Worm (Caenorhabditis elegans): ENCODE data around the gene col-161.

The col-161 gene

ce11 chrV:13274615-13275014 lies 43.2 kb downstream of the col-161 start:
- TF ChIP-seq fos-1 (tag; optimal IDR thresholded peaks at IDR 0.05) (peak; percentile 80), dmd-4 (tag; optimal IDR thresholded peaks at IDR 0.05) (no peak)

DNA sequence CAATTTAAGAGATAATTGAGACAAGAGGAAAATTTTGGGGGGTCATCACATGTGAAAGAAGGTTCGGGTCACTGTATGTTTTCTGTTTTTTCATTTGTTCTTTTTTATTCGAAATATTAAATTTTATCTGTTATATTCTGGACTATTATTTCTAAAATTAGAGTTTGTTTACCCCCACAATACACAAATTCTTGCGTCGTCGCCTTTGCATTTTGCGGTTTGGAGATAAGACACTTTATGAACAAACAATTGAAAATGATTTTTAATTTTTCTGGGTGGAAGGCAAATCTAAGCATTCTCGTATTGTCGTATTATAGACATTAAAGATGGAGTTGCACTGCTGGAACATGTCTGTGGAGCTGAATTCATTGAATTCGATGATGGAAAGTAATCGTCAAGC lies 44.5 kb downstream of the col-161 start:
- TF ChIP-seq fos-1 (tag; optimal IDR thresholded peaks at IDR 0.05) = peak; percentile 44
- TF ChIP-seq nhr-6 (tag; optimal IDR thresholded peaks at IDR 0.05) = no peak

- TF ChIP-seq elt-3 (tag; optimal IDR thresholded peaks at IDR 0.05) = no peak
- no peak for TF ChIP-seq zag-1 (tag; optimal IDR thresholded peaks at IDR 0.05)
- no peak for TF ChIP-seq egl-27 (tag; optimal IDR thresholded peaks at IDR 0.05)
These were observed 45.5 kb downstream of the col-161 start for ce11 chrV:13272275-13272674.

DNA sequence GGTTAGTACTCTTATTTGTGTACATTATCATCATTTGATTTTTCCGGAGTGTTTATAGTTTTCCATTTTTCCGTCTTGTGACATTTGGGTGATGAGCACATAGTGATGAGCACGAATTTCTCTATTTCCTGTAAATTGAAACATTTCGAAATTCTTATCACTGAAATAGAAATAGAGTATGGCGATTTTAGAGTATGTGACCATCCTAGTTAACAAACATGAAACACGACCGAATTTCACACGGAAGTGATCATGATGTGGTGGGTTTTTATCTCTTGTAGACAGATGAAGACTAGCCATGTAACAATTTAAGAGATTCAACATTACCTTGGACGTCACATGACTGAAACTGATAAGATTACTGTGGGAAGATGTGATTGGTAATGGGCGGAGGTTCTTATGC lies 48.6 kb downstream of the col-161 start:
- TF ChIP-seq F13H6.1 (tag; optimal IDR thresholded peaks at IDR 0.05) (peak; percentile 72), ztf-4 (tag; optimal IDR thresholded peaks at IDR 0.05) (no peak), nhr-12 (tag; optimal IDR thresholded peaks at IDR 0.05) (no peak), skn-1 (tag; optimal IDR thresholded peaks at IDR 0.05) (peak; percentile 40), fos-1 (tag; optimal IDR thresholded peaks at IDR 0.05) (peak; percentile 90), egl-27 (tag; optimal IDR thresholded peaks at IDR 0.05) (no peak), lin-11 (tag; optimal IDR thresholded peaks at IDR 0.05) (no peak), ceh-82 (tag; optimal IDR thresholded peaks at IDR 0.05) (no peak), zag-1 (tag; optimal IDR thresholded peaks at IDR 0.05) (no peak), aly-2 (tag; optimal IDR thresholded peaks at IDR 0.05) (no peak), sma-9 (GFP tag; optimal IDR thresholded peaks at IDR 0.05) (peak; percentile 59), sma-9 (tag; optimal IDR thresholded peaks at IDR 0.05) (no peak), gmeb-1 (tag; optimal IDR thresholded peaks at IDR 0.05) (peak; percentile 44), unc-39 (tag; optimal IDR thresholded peaks at IDR 0.05) (no peak), crh-2 (tag; optimal IDR thresholded peaks at IDR 0.05) (peak; percentile 56), mbf-1 (tag; optimal IDR thresholded peaks at IDR 0.05) (no peak), ZK546.5 (tag; optimal IDR thresholded peaks at IDR 0.05) (no peak), sma-3 (GFP tag; optimal IDR thresholded peaks at IDR 0.05) (peak; percentile 69), nhr-21 (tag; optimal IDR thresholded peaks at IDR 0.05) (no peak), nhr-25 (tag; optimal IDR thresholded peaks at IDR 0.05) (no peak), ceh-16 (tag; optimal IDR thresholded peaks at IDR 0.05) (no peak), lin-39 (tag; optimal IDR thresholded peaks at IDR 0.05) (no peak), nhr-10 (tag; optimal IDR thresholded peaks at IDR 0.05) (no peak), unc-55 (GFP tag; optimal IDR thresholded peaks at IDR 0.05) (no peak), snpc-4 (tag; optimal IDR thresholded peaks at IDR 0.05) (no peak), nhr-23 (tag; optimal IDR thresholded peaks at IDR 0.05) (no peak), alr-1 (tag; optimal IDR thresholded peaks at IDR 0.05) (no peak), blmp-1 (tag; optimal IDR thresholded peaks at IDR 0.05; ENCODE audit: insufficient read depth) (no peak), nhr-129 (tag; optimal IDR thresholded peaks at IDR 0.05) (peak; percentile 39), C34F6.9 (tag; optimal IDR thresholded peaks at IDR 0.05) (no peak), mdl-1 (tag; optimal IDR thresholded peaks at IDR 0.05) (no peak), lsy-2 (tag; optimal IDR thresholded peaks at IDR 0.05) (peak in 1 of 2 experiments; percentile 37)

DNA sequence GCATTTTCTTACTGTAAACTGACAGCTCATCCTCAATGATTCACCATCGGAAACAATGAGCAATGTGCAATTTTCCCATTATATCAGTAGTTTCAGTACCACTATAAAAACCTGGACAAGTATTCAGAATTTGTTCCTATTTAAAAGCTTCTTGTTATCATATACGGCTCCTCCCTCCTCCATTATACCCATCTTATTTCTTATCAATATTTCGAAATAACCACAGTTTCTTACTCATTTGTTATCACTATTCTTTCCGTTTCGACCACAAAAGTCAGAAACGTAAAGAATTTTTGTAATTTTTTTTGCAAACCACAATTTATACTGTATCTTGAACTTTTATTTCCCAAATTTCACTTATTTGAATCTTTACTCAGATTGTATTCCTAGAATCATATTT lies 49.8 kb downstream of the col-161 start:
- TF ChIP-seq alr-1 (tag; optimal IDR thresholded peaks at IDR 0.05) = no peak
- TF ChIP-seq lin-39 (tag; optimal IDR thresholded peaks at IDR 0.05) = no peak
- TF ChIP-seq zag-1 (tag; optimal IDR thresholded peaks at IDR 0.05) = no peak
- no peak for TF ChIP-seq sma-9 (GFP tag; optimal IDR thresholded peaks at IDR 0.05)
- no peak for TF ChIP-seq sma-9 (tag; optimal IDR thresholded peaks at IDR 0.05)
- peak; percentile 14 for TF ChIP-seq crh-2 (tag; optimal IDR thresholded peaks at IDR 0.05)
- TF ChIP-seq fos-1 (tag; optimal IDR thresholded peaks at IDR 0.05) = peak; percentile 97
- no peak for TF ChIP-seq blmp-1 (tag; optimal IDR thresholded peaks at IDR 0.05; ENCODE audit: insufficient read depth)
- TF ChIP-seq mab-5 (tag; optimal IDR thresholded peaks at IDR 0.05) = no peak
